Fruit fly (Drosophila melanogaster) whole organism, wandering third instar larva: ENCODE data around the gene CG12992.

Source experiments
- Abd-B ChIP-seq: fragments of >200 bp; optimal IDR thresholded peaks from 2 replicates; lab custom pipeline; 2017; ENCODE audit warnings: missing biosample characterization, missing genetic modification characterization
- CG32264 ChIP-seq: fragments of 200-800 bp; sonication (Bioruptor generic); optimal IDR thresholded peaks from 2 replicates; lab custom pipeline; 2016; ENCODE audit warnings: missing biosample characterization, missing genetic modification characterization
- CG9705 ChIP-seq: fragments of 200-800 bp; sonication (Bioruptor generic); optimal IDR thresholded peaks from 2 replicates; lab custom pipeline; 2018; ENCODE audit warnings: missing biosample characterization, mild to moderate bottlenecking, missing genetic modification characterization
- CrebA ChIP-seq: fragments of 200-800 bp; sonication (Bioruptor generic); optimal IDR thresholded peaks from 2 replicates; lab custom pipeline; 2016; ENCODE audit warnings: missing biosample characterization, mild to moderate bottlenecking, missing genetic modification characterization, borderline replicate concordance
- Dfd ChIP-seq: fragments of >200 bp; optimal IDR thresholded peaks from 2 replicates; lab custom pipeline; 2017; ENCODE audit warnings: missing biosample characterization, missing genetic modification characterization
- Dif ChIP-seq: fragments of 200-275, 200-300 bp; sonication (Bioruptor generic); optimal IDR thresholded peaks from 2 replicates; lab custom pipeline; 2018; ENCODE audit warnings: missing biosample characterization, missing genetic modification characterization; ENCODE audit not compliant: partially characterized antibody
- GATAd ChIP-seq: sonication (Bioruptor generic); optimal IDR thresholded peaks from 2 replicates; lab custom pipeline; 2016; ENCODE audit warnings: missing biosample characterization, missing genetic modification characterization
- HLH106 ChIP-seq: fragments of 200-800 bp; optimal IDR thresholded peaks from 3 replicates; lab custom pipeline; 2019; ENCODE audit warnings: missing biosample characterization, mild to moderate bottlenecking, missing genetic modification characterization, moderate library complexity
- Hnf4 ChIP-seq: fragments of 200-800 bp; sonication (Bioruptor generic); optimal IDR thresholded peaks from 2 replicates; lab custom pipeline; 2016; ENCODE audit warnings: missing biosample characterization, mild to moderate bottlenecking, missing genetic modification characterization
- Hr78 ChIP-seq: fragments of >200 bp; optimal IDR thresholded peaks from 2 replicates; lab custom pipeline; 2017; ENCODE audit warnings: missing biosample characterization, missing genetic modification characterization
- Hr83 ChIP-seq: fragments of 200-300 bp; sonication (Bioruptor generic); optimal IDR thresholded peaks from 2 replicates; lab custom pipeline; 2016; ENCODE audit warnings: missing biosample characterization, mild to moderate bottlenecking, missing genetic modification characterization, moderate library complexity; ENCODE audit not compliant: poor library complexity, severe bottlenecking
- Jra ChIP-seq: sonication (Bioruptor generic); optimal IDR thresholded peaks from 2 replicates; lab custom pipeline; 2016; ENCODE audit warnings: missing biosample characterization, missing genetic modification characterization
- Mio ChIP-seq: sonication (Bioruptor generic); optimal IDR thresholded peaks from 2 replicates; lab custom pipeline; 2016; ENCODE audit warnings: missing biosample characterization, missing genetic modification characterization
- Myc ChIP-seq: fragments of >200 bp; optimal IDR thresholded peaks from 2 replicates; lab custom pipeline; 2017
- N ChIP-seq: fragments of >200 bp; optimal IDR thresholded peaks from 2 replicates; lab custom pipeline; 2018; ENCODE audit warnings: missing biosample characterization, missing external identifiers, missing genetic modification characterization
- OdsH ChIP-seq: fragments of 200-800 bp; sonication (Bioruptor generic); optimal IDR thresholded peaks from 2 replicates; lab custom pipeline; 2016; ENCODE audit warnings: missing biosample characterization, mild to moderate bottlenecking, missing genetic modification characterization
- Rel ChIP-seq, 2 experiments: fragments of 200-800 bp; sonication (Bioruptor generic) in 1 of 2; optimal IDR thresholded peaks; 2 replicates in 1 of 2; 3 replicates in 1 of 2; lab custom pipeline; 2016 to 2019; ENCODE audit warnings: mild to moderate bottlenecking in 2 of 2, missing biosample characterization in 2 of 2, missing genetic modification characterization in 2 of 2, moderate library complexity in 1 of 2
- Sp1 ChIP-seq: fragments of 200-800 bp; sonication (Bioruptor generic); optimal IDR thresholded peaks from 3 replicates; lab custom pipeline; 2019; ENCODE audit warnings: missing biosample characterization, mild to moderate bottlenecking, missing genetic modification characterization, moderate library complexity
- Vsx2 ChIP-seq: fragments of 200-300, 225-300 bp; sonication (Bioruptor generic); optimal IDR thresholded peaks from 2 replicates; lab custom pipeline; 2018; ENCODE audit warnings: missing biosample characterization, missing genetic modification characterization; ENCODE audit not compliant: partially characterized antibody
- br ChIP-seq: fragments of 200-800 bp; sonication (Bioruptor generic); optimal IDR thresholded peaks from 2 replicates; lab custom pipeline; 2016; ENCODE audit warnings: missing biosample characterization, missing genetic modification characterization
- brk ChIP-seq: fragments of 200-800 bp; sonication (Bioruptor generic); optimal IDR thresholded peaks from 2 replicates; lab custom pipeline; 2016; ENCODE audit warnings: missing biosample characterization, mild to moderate bottlenecking, missing genetic modification characterization
- dl ChIP-seq, 2 experiments: fragments of 175-275, 200-275 bp in 1 of 2; fragments of 200-275 bp in 1 of 2; sonication (Bioruptor generic); optimal IDR thresholded peaks; lab custom pipeline; 2018; ENCODE audit warnings: mild to moderate bottlenecking in 2 of 2, missing biosample characterization in 2 of 2, missing genetic modification characterization in 2 of 2, moderate library complexity in 2 of 2; ENCODE audit not compliant: partially characterized antibody in 2 of 2, insufficient read depth in 1 of 2
- dmrt93B ChIP-seq: fragments of 200-800 bp; sonication (Bioruptor generic); optimal IDR thresholded peaks from 2 replicates; lab custom pipeline; 2018; ENCODE audit warnings: missing biosample characterization, mild to moderate bottlenecking, missing genetic modification characterization
- dsf ChIP-seq: sonication (Bioruptor generic); optimal IDR thresholded peaks from 2 replicates; lab custom pipeline; 2016; ENCODE audit warnings: missing biosample characterization, missing genetic modification characterization, borderline replicate concordance
- ey ChIP-seq: fragments of 200-800 bp; sonication (Bioruptor generic); optimal IDR thresholded peaks from 2 replicates; lab custom pipeline; 2016; ENCODE audit warnings: missing biosample characterization, missing genetic modification characterization
- foxo ChIP-seq, 2 experiments: fragments of 200-800 bp; sonication (Bioruptor generic); optimal IDR thresholded peaks; 2 replicates in 1 of 2; 3 replicates in 1 of 2; lab custom pipeline; 2016 to 2017; ENCODE audit warnings: missing biosample characterization in 2 of 2, missing genetic modification characterization in 2 of 2
- fru ChIP-seq: fragments of 200-800 bp; sonication (Bioruptor generic); optimal IDR thresholded peaks from 3 replicates; lab custom pipeline; 2016; ENCODE audit warnings: missing biosample characterization, mild to moderate bottlenecking, missing genetic modification characterization
- h ChIP-seq: fragments of 200-800 bp; sonication (Bioruptor generic); optimal IDR thresholded peaks from 3 replicates; lab custom pipeline; 2016; ENCODE audit warnings: missing biosample characterization, mild to moderate bottlenecking, missing genetic modification characterization
- jim ChIP-seq: fragments of 175-275, 200-325 bp; sonication (Bioruptor generic); optimal IDR thresholded peaks from 2 replicates; lab custom pipeline; 2016; ENCODE audit warnings: missing biosample characterization, mild to moderate bottlenecking, missing genetic modification characterization
- lola ChIP-seq: fragments of >200 bp; optimal IDR thresholded peaks from 2 replicates; lab custom pipeline; 2017; ENCODE audit warnings: missing biosample characterization, missing genetic modification characterization
- pan ChIP-seq: fragments of >200 bp; optimal IDR thresholded peaks from 2 replicates; lab custom pipeline; 2017
- psq ChIP-seq: fragments of 200-800 bp; sonication (Bioruptor generic); optimal IDR thresholded peaks from 3 replicates; lab custom pipeline; 2017; ENCODE audit warnings: missing biosample characterization, mild to moderate bottlenecking, missing genetic modification characterization, moderate library complexity
- rgr ChIP-seq: fragments of 200-800 bp; sonication (Bioruptor generic); optimal IDR thresholded peaks from 3 replicates; lab custom pipeline; 2016; ENCODE audit warnings: missing biosample characterization, mild to moderate bottlenecking, missing genetic modification characterization
- sage ChIP-seq: fragments of 200-800 bp; sonication (Bioruptor generic); optimal IDR thresholded peaks from 2 replicates; lab custom pipeline; 2016; ENCODE audit warnings: missing biosample characterization, mild to moderate bottlenecking, missing genetic modification characterization
- sv ChIP-seq: fragments of 200-800 bp; sonication (Bioruptor generic); optimal IDR thresholded peaks from 3 replicates; lab custom pipeline; 2016; ENCODE audit warnings: missing biosample characterization, missing genetic modification characterization
- tai ChIP-seq: sonication (Bioruptor generic); optimal IDR thresholded peaks from 2 replicates; lab custom pipeline; 2016; ENCODE audit warnings: missing biosample characterization, missing genetic modification characterization
- usp ChIP-seq: fragments of >200 bp; optimal IDR thresholded peaks from 2 replicates; lab custom pipeline; 2017; ENCODE audit warnings: missing biosample characterization, missing genetic modification characterization
- woc ChIP-seq: sonication (Bioruptor generic); optimal IDR thresholded peaks from 2 replicates; lab custom pipeline; 2016; ENCODE audit warnings: missing biosample characterization, mild to moderate bottlenecking, missing genetic modification characterization

The CG12992 gene

DNA sequence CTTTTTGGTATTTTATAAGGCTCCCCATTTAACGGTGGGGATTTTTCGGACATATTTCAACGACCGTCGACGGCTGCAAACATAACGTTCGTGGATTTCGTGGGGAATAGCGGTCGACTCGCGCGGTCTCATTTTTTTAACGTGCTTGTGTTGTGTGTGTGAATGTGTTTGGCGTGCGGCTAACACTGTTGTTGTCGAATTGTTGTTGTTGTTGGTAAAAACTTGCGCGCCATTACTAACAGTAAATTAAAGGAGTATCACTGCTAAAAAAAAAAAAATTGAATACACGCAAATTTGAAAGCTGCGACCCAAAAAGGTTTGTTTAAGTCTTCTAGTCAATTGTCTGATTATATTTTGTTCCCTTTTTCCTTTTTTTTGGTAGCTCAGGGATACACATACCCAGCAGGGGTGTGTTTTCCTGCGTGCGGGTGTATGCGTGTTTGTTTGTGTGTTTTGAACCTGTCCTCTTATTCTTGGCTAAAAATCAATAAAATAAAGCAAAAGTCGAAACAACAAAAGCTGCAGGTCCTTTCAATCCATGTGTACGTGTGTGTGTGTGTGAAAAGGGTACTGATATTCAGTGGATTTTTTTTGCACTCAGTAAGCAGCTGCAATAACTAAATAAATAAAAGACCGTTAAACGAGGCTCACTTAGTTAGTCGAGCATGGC lies 8.7 kb upstream of the CG12992 start, which contains the start of gene CG12991:
Gene CG12991, plus strand, starts transcription at position 80 of the 670 bp plus-strand sequence.
- TF ChIP-seq dmrt93B (GFP tag; lab: Kevin White, UChicago) (no peak), Hnf4 (GFP tag; lab: Kevin White, UChicago) (peak; percentile 25), Hr83 (GFP tag; lab: Kevin White, UChicago) (no peak), Myc (no peak), dsf (no peak), jim (GFP tag; lab: Kevin White, UChicago) (peak; percentile 4), tai (GFP tag; lab: Kevin White, UChicago) (no peak), usp (GFP tag; lab: Kevin White, UChicago) (no peak), sage (GFP tag; lab: Kevin White, UChicago) (no peak), Jra (GFP tag; lab: Kevin White, UChicago) (peak; percentile 10), Dfd (GFP tag; lab: Kevin White, UChicago) (no peak), CG9705 (GFP tag; lab: Kevin White, UChicago) (no peak), h (GFP tag; lab: Kevin White, UChicago) (peak; percentile 34), Sp1 (GFP tag; lab: Kevin White, UChicago) (peak; percentile 30), ey (GFP tag; lab: Kevin White, UChicago) (peak; percentile 13), woc (GFP tag; lab: Kevin White, UChicago) (peak; percentile 27), Rel (GFP tag; optimal IDR thresholded peaks at IDR 0.05; lab: Kevin White, UChicago) (no peak), Rel (tag; optimal IDR thresholded peaks at IDR 0.05; lab: Kevin White, UChicago) (no peak), lola (GFP tag; lab: Kevin White, UChicago) (no peak), CrebA (GFP tag; lab: Kevin White, UChicago) (no peak), dl (GFP tag; optimal IDR thresholded peaks at IDR 0.05; lab: Kevin White, UChicago; ENCODE audit: insufficient read depth in 1 of 2, partially characterized antibody in 2 of 2) (no peak), GATAd (GFP tag; lab: Kevin White, UChicago) (no peak), Mio (GFP tag; lab: Kevin White, UChicago) (no peak), CG32264 (GFP tag; lab: Kevin White, UChicago) (no peak), N (no peak), sv (GFP tag; lab: Kevin White, UChicago) (no peak), psq (GFP tag; lab: Kevin White, UChicago) (peak; percentile 15), pan (lab: Kevin White, UChicago) (no peak), brk (GFP tag; lab: Kevin White, UChicago) (no peak), fru (GFP tag; lab: Kevin White, UChicago) (peak; percentile 47), br (peak; percentile 13), HLH106 (tag; lab: Kevin White, UChicago) (peak; percentile 9), rgr (GFP tag; lab: Kevin White, UChicago) (peak; percentile 36), Abd-B (GFP tag; lab: Kevin White, UChicago) (no peak), Dif (GFP tag; lab: Kevin White, UChicago) (no peak), Hr78 (GFP tag; lab: Kevin White, UChicago) (no peak), OdsH (GFP tag; lab: Kevin White, UChicago) (peak; percentile 57), Vsx2 (GFP tag; lab: Kevin White, UChicago) (no peak), foxo (GFP tag; optimal IDR thresholded peaks at IDR 0.05; lab: Kevin White, UChicago) (peak in 1 of 2 experiments; percentile 41)

DNA sequence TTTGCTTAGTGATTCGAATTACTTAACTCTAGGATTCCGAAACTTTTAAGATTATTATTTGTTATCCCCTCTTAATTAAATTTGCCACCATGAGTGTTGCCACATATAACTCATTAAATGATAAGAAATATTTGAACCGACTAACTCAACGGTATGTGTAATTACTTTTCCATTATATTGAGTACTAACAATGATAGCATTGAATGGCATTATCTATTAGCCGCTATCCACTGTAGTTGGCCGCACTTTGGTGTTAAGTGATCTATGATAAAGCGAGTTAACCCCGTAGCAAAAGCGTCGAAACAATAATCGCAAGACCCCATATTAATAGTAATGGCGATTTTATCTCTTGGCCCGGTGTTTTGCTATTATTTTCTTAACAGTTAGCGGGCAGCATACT lies 7.7 kb upstream of the CG12992 start:
- no peak for TF ChIP-seq rgr (GFP tag; lab: Kevin White, UChicago)
- TF ChIP-seq jim (GFP tag; lab: Kevin White, UChicago): no peak
- TF ChIP-seq Abd-B (GFP tag; lab: Kevin White, UChicago): no peak
- TF ChIP-seq dl (GFP tag; optimal IDR thresholded peaks at IDR 0.05; lab: Kevin White, UChicago; ENCODE audit: insufficient read depth in 1 of 2, partially characterized antibody in 2 of 2): no peak
- TF ChIP-seq pan (lab: Kevin White, UChicago): no peak
- no peak for TF ChIP-seq ey (GFP tag; lab: Kevin White, UChicago)
- TF ChIP-seq, all 38 proteins: peak for 0
